Fruit fly (Drosophila melanogaster) whole organism, prepupa: Measurements from ENCODE around the gene scramb2.
A peak's percentile ranks its signal among the peaks of the same experiment; 100 is the strongest.

ENCODE experiments used
- CG11902 ChIP-seq: fragments of 200-800 bp; sonication (Bioruptor generic); optimal IDR thresholded peaks from 3 replicates; lab custom pipeline; 2016; ENCODE audit warnings: missing biosample characterization, missing genetic modification characterization
- CG15336 ChIP-seq: fragments of 200-800 bp; sonication (Bioruptor generic); IDR thresholded peaks from 2 replicates; pipeline ENCODE4 v1.3.6; 2022; ENCODE audit warnings: missing biosample characterization, missing genetic modification characterization
- CG6854 ChIP-seq: fragments of 200-800 bp; sonication (Bioruptor generic); optimal IDR thresholded peaks from 2 replicates; lab custom pipeline; 2017; ENCODE audit warnings: missing biosample characterization, mild to moderate bottlenecking, missing genetic modification characterization
- Hr39 ChIP-seq: fragments of 200-800 bp; sonication (Bioruptor generic); optimal IDR thresholded peaks from 2 replicates; lab custom pipeline; 2016; ENCODE audit warnings: missing biosample characterization, missing genetic modification characterization
- OdsH ChIP-seq: fragments of 200-800 bp; sonication (Bioruptor generic); optimal IDR thresholded peaks from 3 replicates; lab custom pipeline; 2016; ENCODE audit warnings: missing biosample characterization, missing genetic modification characterization
- Sox102F ChIP-seq: fragments of 200-800 bp; sonication (Bioruptor generic); optimal IDR thresholded peaks from 2 replicates; lab custom pipeline; 2016; ENCODE audit warnings: missing biosample characterization, mild to moderate bottlenecking, missing genetic modification characterization

DNA sequence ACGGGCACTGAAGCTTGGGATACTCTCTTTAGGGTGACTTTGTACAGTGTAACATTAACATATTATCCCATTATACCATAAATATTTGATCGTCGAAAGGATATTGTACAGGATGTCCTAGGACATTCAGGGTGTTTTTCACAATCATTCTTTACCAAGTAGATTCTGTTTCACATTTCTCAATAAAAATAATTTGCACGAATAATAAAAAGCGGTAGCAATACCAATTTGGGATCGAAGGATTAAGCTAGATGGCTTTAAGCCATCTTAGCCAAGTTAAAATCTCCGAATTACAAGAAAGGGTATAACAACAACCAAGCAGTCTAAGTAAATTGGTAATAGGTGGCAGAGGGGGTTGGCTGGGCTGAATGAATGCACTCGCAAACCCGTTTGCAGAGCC, 27.8 kb upstream of the scramb2 start:
- no peak for TF ChIP-seq CG6854
- peak; percentile 52 for TF ChIP-seq CG11902 (GFP tag; lab: Kevin White, UChicago)
- TF ChIP-seq Sox102F (GFP tag; lab: Kevin White, UChicago): peak; percentile 47
- peak; percentile 53 for TF ChIP-seq OdsH (GFP tag; lab: Kevin White, UChicago)
- peak; percentile 70 for TF ChIP-seq Hr39 (GFP tag; lab: Kevin White, UChicago)
- TF ChIP-seq CG15336 (GFP tag; lab: Robert Waterston, UW): 0 out of 2 replicates have a peak, but pooled peaks have one; percentile 9
